Fruit fly (Drosophila melanogaster): ENCODE measurements around the gene CG32591.

CG32591 gene

dm6 chrX:14928844-14929243 is at the start of gene CG32591:
TSS of gene CG32591 (minus strand) at chrX:14928944.
- TF ChIP-seq CG8478 (optimal IDR thresholded peaks at IDR 0.05), result no peak
- TF ChIP-seq Dll (optimal IDR thresholded peaks at IDR 0.05), result no peak
- no peak for TF ChIP-seq usp (GFP tag; optimal IDR thresholded peaks at IDR 0.05)
- TF ChIP-seq EcR (GFP tag; optimal IDR thresholded peaks at IDR 0.05), result no peak
- TF ChIP-seq psq (optimal IDR thresholded peaks at IDR 0.05), result no peak
- TF ChIP-seq pan (optimal IDR thresholded peaks at IDR 0.05), result no peak

dm6 chrX:14960856-14961255 is 32.1 kb upstream of the CG32591 start:
- TF ChIP-seq EcR (GFP tag; optimal IDR thresholded peaks at IDR 0.05), result no peak

- TF ChIP-seq CG8478 (optimal IDR thresholded peaks at IDR 0.05) (no peak), pan (optimal IDR thresholded peaks at IDR 0.05) (no peak), usp (GFP tag; optimal IDR thresholded peaks at IDR 0.05) (no peak), Dll (optimal IDR thresholded peaks at IDR 0.05) (no peak), psq (optimal IDR thresholded peaks at IDR 0.05) (no peak), EcR (GFP tag; optimal IDR thresholded peaks at IDR 0.05) (no peak)
Observed at dm6 chrX:14955050-14955783, 26.5 kb upstream of the CG32591 start, which contains the start of the genes CG9030 and eag. TSS of gene CG9030 (minus strand) at chrX:14955100. TSS of gene eag (plus strand) at chrX:14955477.

- TF ChIP-seq Dll (optimal IDR thresholded peaks at IDR 0.05) (no peak), psq (optimal IDR thresholded peaks at IDR 0.05) (no peak), CG8478 (optimal IDR thresholded peaks at IDR 0.05) (no peak), pan (optimal IDR thresholded peaks at IDR 0.05) (no peak), EcR (GFP tag; optimal IDR thresholded peaks at IDR 0.05) (no peak), usp (GFP tag; optimal IDR thresholded peaks at IDR 0.05) (no peak)
Observed at dm6 chrX:14953896-14954295, 25.2 kb upstream of the CG32591 start.

DNA sequence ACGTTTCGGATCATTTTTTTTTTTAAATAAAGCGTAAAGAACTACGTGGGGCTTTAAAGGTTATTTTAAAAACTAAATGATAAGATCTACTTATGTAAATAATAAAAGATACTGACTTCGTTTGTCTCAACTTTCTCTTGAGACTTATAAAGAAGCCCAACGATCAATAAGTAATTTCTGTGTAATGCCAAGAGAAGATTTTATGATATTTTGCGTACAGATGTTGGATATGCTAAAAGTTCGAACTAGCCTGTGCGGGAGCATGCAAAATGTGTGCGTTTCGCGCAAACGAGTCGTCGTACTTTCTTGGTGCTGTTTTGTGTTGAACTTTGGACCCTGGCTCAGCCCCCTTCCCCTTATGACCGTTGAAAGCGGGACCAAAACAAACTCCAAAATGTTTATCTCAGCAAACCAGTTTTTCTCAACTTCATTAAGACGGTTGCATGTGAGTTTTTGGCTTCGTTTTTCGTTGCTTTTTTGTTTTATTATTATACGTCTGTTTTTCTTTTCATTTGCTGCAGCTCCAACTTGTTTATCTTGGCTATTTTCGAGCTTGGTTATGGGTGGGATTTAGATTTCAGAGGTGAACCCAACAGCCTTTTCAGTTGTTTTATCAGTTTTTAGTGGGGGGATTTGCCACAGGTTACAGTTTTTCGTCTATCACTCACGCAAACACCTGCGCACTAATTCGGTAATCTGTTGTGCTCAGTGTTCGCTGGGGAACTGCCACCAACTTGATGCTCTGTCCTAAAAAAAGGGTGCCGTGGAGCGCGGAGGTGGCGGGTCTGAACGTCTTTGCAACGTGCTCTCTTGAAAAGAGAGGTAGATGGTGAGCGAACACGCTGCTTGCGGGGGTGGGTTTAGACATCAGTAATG is 24.3 kb upstream of the CG32591 start, which contains the start of gene pdgy:
Gene pdgy, minus strand, starts transcription at position 688 of the 876 bp plus-strand sequence.
- TF ChIP-seq pan (optimal IDR thresholded peaks at IDR 0.05) (no peak), Dll (optimal IDR thresholded peaks at IDR 0.05) (peak; percentile 7)

DNA sequence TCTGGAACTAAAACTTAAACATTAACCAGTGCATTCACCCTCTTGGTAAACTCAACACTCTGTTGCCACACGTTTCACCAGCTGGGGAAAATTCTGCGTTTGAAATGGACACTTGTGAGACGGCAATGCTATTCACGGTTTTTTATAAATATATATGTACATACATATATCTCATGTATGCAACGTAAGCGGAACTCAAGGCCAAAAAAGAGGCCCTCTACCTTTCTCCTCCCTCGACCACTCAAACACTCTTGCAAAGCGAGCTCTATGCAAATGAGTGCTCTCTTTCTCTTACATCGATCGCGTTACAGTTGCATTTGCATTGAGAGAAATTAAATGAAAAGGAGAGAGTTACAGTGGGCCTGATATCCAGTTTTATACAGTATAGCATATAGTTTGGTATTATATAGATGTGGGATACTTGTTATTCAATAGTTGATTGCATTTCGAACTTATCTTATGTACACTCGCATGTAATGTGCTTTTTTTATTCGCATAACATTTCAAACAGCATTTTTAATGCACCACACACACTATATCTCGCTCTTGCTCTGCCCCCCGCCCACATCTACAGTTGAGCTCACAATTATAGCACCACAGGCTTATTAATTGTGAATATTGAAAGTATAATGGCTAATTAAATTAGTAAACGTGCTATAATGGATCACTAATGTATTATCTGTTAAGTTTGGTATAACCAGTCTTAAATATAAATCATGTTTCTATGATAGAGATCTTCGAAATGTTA is 23.5 kb upstream of the CG32591 start:
- TF ChIP-seq EcR (GFP tag; optimal IDR thresholded peaks at IDR 0.05) (no peak), usp (GFP tag; optimal IDR thresholded peaks at IDR 0.05) (no peak), pan (optimal IDR thresholded peaks at IDR 0.05) (no peak), psq (optimal IDR thresholded peaks at IDR 0.05) (no peak), CG8478 (optimal IDR thresholded peaks at IDR 0.05) (no peak), Dll (optimal IDR thresholded peaks at IDR 0.05) (no peak)

DNA sequence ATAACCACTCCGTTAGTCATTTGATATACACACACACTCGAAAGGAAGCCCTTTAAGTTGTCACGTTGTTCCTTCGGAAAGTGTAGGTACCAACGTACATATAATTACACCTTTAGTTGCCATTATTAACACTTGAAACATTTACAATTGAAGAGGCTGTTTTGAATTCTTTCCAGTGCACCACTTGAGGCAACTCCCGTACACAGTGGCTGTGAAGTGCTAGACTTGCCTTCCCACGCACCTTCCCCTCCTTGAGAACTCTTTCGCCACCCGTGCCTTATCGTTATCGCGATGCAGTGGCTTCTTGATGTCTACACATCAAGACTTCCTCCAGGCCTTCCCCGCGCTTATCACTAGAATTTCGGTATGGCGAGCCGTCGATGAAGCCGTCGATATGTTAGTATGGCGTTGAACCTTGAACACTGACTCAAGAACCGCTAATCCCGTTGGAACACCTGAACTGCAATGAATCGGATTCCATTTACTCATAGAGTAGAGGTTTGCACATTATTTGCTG is 22.7 kb upstream of the CG32591 start:
- TF ChIP-seq psq (optimal IDR thresholded peaks at IDR 0.05), result no peak
- TF ChIP-seq pan (optimal IDR thresholded peaks at IDR 0.05), result no peak
- TF ChIP-seq usp (GFP tag; optimal IDR thresholded peaks at IDR 0.05), result no peak
- TF ChIP-seq CG8478 (optimal IDR thresholded peaks at IDR 0.05), result no peak

dm6 chrX:14950273-14951272 is 21.8 kb upstream of the CG32591 start:
- TF ChIP-seq CG8478 (optimal IDR thresholded peaks at IDR 0.05) (no peak), psq (optimal IDR thresholded peaks at IDR 0.05) (no peak), Dll (optimal IDR thresholded peaks at IDR 0.05) (peak; percentile 8)

DNA sequence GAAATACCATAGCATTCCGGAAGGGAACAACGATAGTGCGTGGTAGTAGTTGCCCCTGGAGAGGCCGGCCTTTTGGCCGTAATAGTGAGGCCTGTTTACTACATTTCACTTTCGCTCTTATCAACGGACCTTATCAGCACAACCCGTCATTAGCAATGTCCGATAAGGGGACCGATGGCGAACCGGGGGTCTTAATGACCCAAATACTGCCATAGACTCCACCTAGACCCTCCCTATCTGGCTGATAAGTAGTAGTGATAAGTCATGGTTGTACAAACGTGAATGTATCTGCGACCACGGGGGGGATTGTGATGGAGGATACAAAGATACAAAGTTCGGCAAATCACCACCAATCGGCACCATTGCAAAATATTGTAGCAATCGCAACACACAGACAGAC is 20.5 kb upstream of the CG32591 start:
- TF ChIP-seq CG8478 (optimal IDR thresholded peaks at IDR 0.05) (no peak), pan (optimal IDR thresholded peaks at IDR 0.05) (no peak), EcR (GFP tag; optimal IDR thresholded peaks at IDR 0.05) (no peak), usp (GFP tag; optimal IDR thresholded peaks at IDR 0.05) (no peak), Dll (optimal IDR thresholded peaks at IDR 0.05) (no peak), psq (optimal IDR thresholded peaks at IDR 0.05) (no peak)

DNA sequence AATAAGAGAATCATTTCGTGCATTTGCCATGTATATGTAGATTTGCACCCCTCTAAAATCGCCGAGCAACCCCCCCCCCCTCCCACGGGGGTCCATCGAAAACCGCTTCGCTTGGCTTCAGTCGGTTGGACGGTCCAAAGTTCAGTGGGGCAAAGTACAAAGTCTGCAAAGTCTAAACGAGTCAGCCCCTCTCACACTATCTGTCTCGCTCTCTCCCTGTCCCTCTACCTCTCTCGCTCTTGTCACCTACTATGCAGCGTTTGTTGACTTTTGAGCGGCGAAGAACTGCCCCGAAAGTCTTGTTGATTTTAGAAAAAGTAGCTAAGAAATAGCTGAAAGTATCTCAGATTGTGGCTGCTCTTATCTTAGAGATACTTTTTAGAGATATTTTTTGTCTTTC is 18.7 kb upstream of the CG32591 start:
- TF ChIP-seq usp (GFP tag; optimal IDR thresholded peaks at IDR 0.05) (no peak), Dll (optimal IDR thresholded peaks at IDR 0.05) (no peak), psq (optimal IDR thresholded peaks at IDR 0.05) (no peak), CG8478 (optimal IDR thresholded peaks at IDR 0.05) (no peak), pan (optimal IDR thresholded peaks at IDR 0.05) (no peak), EcR (GFP tag; optimal IDR thresholded peaks at IDR 0.05) (no peak)

DNA sequence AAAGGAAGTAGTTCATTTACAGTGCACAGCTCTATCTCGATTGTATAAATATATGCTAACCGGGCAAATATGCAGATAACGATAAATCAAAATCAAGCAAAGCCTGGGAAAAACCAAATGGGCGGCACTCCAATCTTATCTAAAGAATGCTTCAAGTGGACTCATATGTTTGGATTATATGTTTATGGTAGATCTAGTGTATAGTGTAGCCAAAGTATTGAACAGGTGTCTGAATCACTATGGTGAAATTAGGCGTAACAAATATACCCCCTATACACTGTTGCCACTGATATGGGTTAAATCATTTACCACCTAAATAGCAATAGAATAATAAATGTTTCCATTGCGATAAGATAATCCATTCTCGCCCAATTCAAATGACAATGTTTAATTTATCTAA is 17.8 kb upstream of the CG32591 start:
- TF ChIP-seq usp (GFP tag; optimal IDR thresholded peaks at IDR 0.05), result no peak
